Fruit fly (Drosophila melanogaster): ENCODE results near the gene Svil.

The Svil gene

dm6 chr3L:2400227-2400840 is 22.9 kb downstream of the Svil start:
- TF ChIP-seq CG3919 (GFP tag; optimal IDR thresholded peaks at IDR 0.05) (no peak), Eip78C (GFP tag) (no peak), CG8632 (GFP tag; optimal IDR thresholded peaks at IDR 0.05) (no peak), Gug (GFP tag; IDR thresholded peaks at IDR 0.05) (no peak), Hr38 (GFP tag; optimal IDR thresholded peaks at IDR 0.05) (no peak), acj6 (GFP tag; optimal IDR thresholded peaks at IDR 0.05) (no peak), CG4318 (GFP tag; optimal IDR thresholded peaks at IDR 0.05) (no peak), ss (GFP tag; optimal IDR thresholded peaks at IDR 0.05) (no peak), Blimp-1 (GFP tag; optimal IDR thresholded peaks at IDR 0.05) (no peak), CG8319 (GFP tag; optimal IDR thresholded peaks at IDR 0.05) (no peak), Sox14 (GFP tag; optimal IDR thresholded peaks at IDR 0.05) (no peak), salr (GFP tag; optimal IDR thresholded peaks at IDR 0.05) (no peak), dsx (GFP tag; optimal IDR thresholded peaks at IDR 0.05; ENCODE audit: poor library complexity, severe bottlenecking) (no peak), achi (GFP tag; optimal IDR thresholded peaks at IDR 0.05) (no peak)

dm6 chr3L:2402206-2402605 is 24.8 kb downstream of the Svil start:
- TF ChIP-seq Eip93F (GFP tag; optimal IDR thresholded peaks at IDR 0.05) (no peak), Hr38 (GFP tag; optimal IDR thresholded peaks at IDR 0.05) (no peak), CG6854 (GFP tag; optimal IDR thresholded peaks at IDR 0.05) (no peak), CG31627 (GFP tag; optimal IDR thresholded peaks at IDR 0.05) (no peak), CG7368 (GFP tag; optimal IDR thresholded peaks at IDR 0.05) (no peak), vri (GFP tag; optimal IDR thresholded peaks at IDR 0.05) (no peak), CG9139 (GFP tag; optimal IDR thresholded peaks at IDR 0.05) (no peak), CG6163 (GFP tag; IDR thresholded peaks at IDR 0.05) (no peak), acj6 (GFP tag; optimal IDR thresholded peaks at IDR 0.05) (no peak), esn (GFP tag; optimal IDR thresholded peaks at IDR 0.05) (no peak), CG15336 (GFP tag; IDR thresholded peaks at IDR 0.05) (no peak)

dm6 chr3L:2407271-2407670 is 29.8 kb downstream of the Svil start:
- no peak for TF ChIP-seq CG7368 (GFP tag; optimal IDR thresholded peaks at IDR 0.05)

- TF ChIP-seq CG11902 (GFP tag; optimal IDR thresholded peaks at IDR 0.05) (no peak), CG6163 (GFP tag; IDR thresholded peaks at IDR 0.05) (peak; percentile 35; the same call in 1 of the 3 replicates)
Observed at dm6 chr3L:2407945-2408344, 30.5 kb downstream of the Svil start.

DNA sequence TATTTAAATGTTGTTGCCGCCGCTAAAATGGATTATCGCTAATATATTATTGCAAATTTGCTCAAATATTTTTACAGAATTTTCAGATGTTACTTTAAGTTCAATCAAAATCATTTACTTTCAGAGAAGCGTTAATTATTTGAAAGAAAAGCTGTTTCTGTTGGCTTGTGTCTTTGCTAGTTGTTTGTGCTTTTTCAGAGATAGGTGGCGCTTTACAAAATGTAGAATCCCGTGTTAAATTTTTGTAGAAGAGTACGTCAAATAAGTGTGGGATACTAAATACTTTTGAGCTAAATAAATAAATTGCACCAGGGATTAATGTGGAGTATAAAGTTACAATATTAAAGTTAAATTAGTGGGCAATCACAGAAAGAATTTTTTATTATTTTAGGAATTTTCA is 31.8 kb downstream of the Svil start:
- TF ChIP-seq svp (GFP tag) (no peak), lz (GFP tag; optimal IDR thresholded peaks at IDR 0.05) (no peak), Sox14 (GFP tag; optimal IDR thresholded peaks at IDR 0.05) (no peak), topi (GFP tag; optimal IDR thresholded peaks at IDR 0.05) (no peak), Eip93F (GFP tag; optimal IDR thresholded peaks at IDR 0.05) (no peak)

- TF ChIP-seq ss (GFP tag; optimal IDR thresholded peaks at IDR 0.05) (peak in 1 of 2 experiments; percentile 7), CG6792 (GFP tag; optimal IDR thresholded peaks at IDR 0.05) (peak; percentile 5), CG11762 (GFP tag; optimal IDR thresholded peaks at IDR 0.05; ENCODE audit: insufficient read depth) (peak; percentile 39), CG31627 (GFP tag; optimal IDR thresholded peaks at IDR 0.05) (no peak), CG8319 (GFP tag; optimal IDR thresholded peaks at IDR 0.05) (peak; percentile 8), achi (GFP tag; optimal IDR thresholded peaks at IDR 0.05) (no peak), Hr39 (GFP tag; optimal IDR thresholded peaks at IDR 0.05) (no peak), CG6276 (GFP tag; optimal IDR thresholded peaks at IDR 0.05) (peak; percentile 45), Met (GFP tag; optimal IDR thresholded peaks at IDR 0.05) (no peak), net (GFP tag; optimal IDR thresholded peaks at IDR 0.05) (no peak), CG6163 (GFP tag; IDR thresholded peaks at IDR 0.05) (peak; percentile 38; the same call in 1 of the 3 replicates), CG6854 (GFP tag; optimal IDR thresholded peaks at IDR 0.05) (no peak), topi (GFP tag; optimal IDR thresholded peaks at IDR 0.05) (peak; percentile 69), esn (GFP tag; optimal IDR thresholded peaks at IDR 0.05) (peak; percentile 16), fkh (GFP tag; optimal IDR thresholded peaks at IDR 0.05) (no peak), CG8632 (GFP tag; optimal IDR thresholded peaks at IDR 0.05) (peak; percentile 24), Sox14 (GFP tag; optimal IDR thresholded peaks at IDR 0.05) (no peak), CG7368 (GFP tag; optimal IDR thresholded peaks at IDR 0.05) (peak; percentile 68), Smox (GFP tag; optimal IDR thresholded peaks at IDR 0.05) (peak; percentile 2), CG11294 (GFP tag; IDR thresholded peaks at IDR 0.05) (no peak), Sox102F (GFP tag; optimal IDR thresholded peaks at IDR 0.05) (peak; percentile 9), Blimp-1 (GFP tag; optimal IDR thresholded peaks at IDR 0.05) (no peak), CG34406 (GFP tag; optimal IDR thresholded peaks at IDR 0.05) (peak; percentile 22), Lpt (GFP tag; optimal IDR thresholded peaks at IDR 0.05) (no peak), Ets96B (tag; optimal IDR thresholded peaks at IDR 0.05) (peak; percentile 55)
Observed at dm6 chr3L:2410869-2411268, 33.4 kb downstream of the Svil start.
